Worm (Caenorhabditis elegans) whole organism, L4 larva: ENCODE results near the gene rsa-2.

ENCODE experiments used
- F37D6.2 ChIP-seq: sonication (generic microtip); optimal IDR thresholded peaks from 2 replicates; lab custom pipeline; 2016; ENCODE audit warnings: mild to moderate bottlenecking, missing genetic modification characterization, missing compliant biosample characterization
- R02D3.7 ChIP-seq: fragments of 150-350 bp; sonication (generic microtip); optimal IDR thresholded peaks from 3 replicates; lab custom pipeline; 2014; ENCODE audit warnings: missing biosample characterization, missing genetic modification characterization
- ZK337.2 ChIP-seq: fragments of 200-800 bp; sonication (Bioruptor generic); IDR thresholded peaks from 2 replicates; pipeline ENCODE4 v1.3.6; 2022; ENCODE audit warnings: missing genetic modification reagents, missing genetic modification characterization, missing compliant biosample characterization
- aha-1 ChIP-seq: fragments of 150-350 bp; peaks from one replicate; lab custom pipeline; 2014; ENCODE audit warnings: missing biosample characterization, missing genetic modification characterization
- arid-1 ChIP-seq: fragments of 200-800 bp; sonication (Bioruptor generic); conservative IDR thresholded peaks from 2 replicates; pipeline ENCODE4 v1.3.6; 2022; ENCODE audit warnings: missing genetic modification reagents, missing genetic modification characterization, missing compliant biosample characterization
- ceh-20 ChIP-seq: fragments of 200-800 bp; sonication (Bioruptor generic); IDR thresholded peaks from 2 replicates; pipeline ENCODE4 v1.3.6; 2022; ENCODE audit warnings: missing genetic modification reagents, missing genetic modification characterization, missing compliant biosample characterization
- ctbp-1 ChIP-seq: fragments of 200-800 bp; sonication (Bioruptor generic); IDR thresholded peaks from 2 replicates; pipeline ENCODE4 v1.3.6; 2022; ENCODE audit warnings: missing genetic modification reagents, missing genetic modification characterization, missing compliant biosample characterization
- daf-16 ChIP-seq, 3 experiments: sonication (generic microtip); optimal IDR thresholded peaks; 2 replicates each; lab custom pipeline; 2016 to 2017; ENCODE audit warnings: missing genetic modification characterization in 3 of 3, missing genetic modification reagents in 3 of 3, mild to moderate bottlenecking in 2 of 3, missing compliant biosample characterization in 2 of 3, missing biosample characterization in 1 of 3, moderate library complexity in 1 of 3
- daf-8 ChIP-seq: fragments of 200-800 bp; sonication (Bioruptor generic); IDR thresholded peaks from 2 replicates; pipeline ENCODE4 v1.3.6; 2022; ENCODE audit warnings: missing genetic modification characterization, missing compliant biosample characterization
- dmd-6 ChIP-seq: fragments of 200-800 bp; sonication (Bioruptor generic); IDR thresholded peaks from 2 replicates; pipeline ENCODE4 v1.3.6; 2022; ENCODE audit warnings: missing genetic modification reagents, missing genetic modification characterization, missing compliant biosample characterization
- dve-1 ChIP-seq: sonication (generic microtip); optimal IDR thresholded peaks from 2 replicates; lab custom pipeline; 2017; ENCODE audit warnings: antibody characterized with exemption, mild to moderate bottlenecking, missing genetic modification characterization, missing compliant biosample characterization; ENCODE audit not compliant: insufficient read depth
- egl-27 ChIP-seq: sonication (generic microtip); optimal IDR thresholded peaks from 3 replicates; lab custom pipeline; 2017; ENCODE audit warnings: missing biosample characterization, missing genetic modification reagents, missing genetic modification characterization
- gei-8 ChIP-seq: fragments of 200-800 bp; sonication (Bioruptor generic); optimal IDR thresholded peaks from 2 replicates; lab custom pipeline; 2018; ENCODE audit warnings: mild to moderate bottlenecking, missing genetic modification characterization, missing compliant biosample characterization
- hlh-11 ChIP-seq: fragments of 200-800 bp; sonication (Bioruptor generic); optimal IDR thresholded peaks from 2 replicates; lab custom pipeline; 2018; ENCODE audit warnings: mild to moderate bottlenecking, missing genetic modification characterization, missing compliant biosample characterization
- hlh-30 ChIP-seq: sonication (generic microtip); optimal IDR thresholded peaks from 2 replicates; lab custom pipeline; 2017; ENCODE audit warnings: antibody characterized with exemption, mild to moderate bottlenecking, missing genetic modification characterization, missing compliant biosample characterization; ENCODE audit not compliant: insufficient read depth
- lin-13 ChIP-seq: fragments of 150-350 bp; optimal IDR thresholded peaks from 2 replicates; lab custom pipeline; 2014; ENCODE audit warnings: missing biosample characterization, missing genetic modification reagents, missing genetic modification characterization
- lin-38 ChIP-seq: fragments of 200-800 bp; sonication (Bioruptor generic); IDR thresholded peaks from 2 replicates; pipeline ENCODE4 v1.3.6; 2022; ENCODE audit warnings: missing genetic modification reagents, missing genetic modification characterization, missing compliant biosample characterization
- lir-3 ChIP-seq: sonication (generic microtip); optimal IDR thresholded peaks from 2 replicates; lab custom pipeline; 2016; ENCODE audit warnings: mild to moderate bottlenecking, missing genetic modification characterization, missing compliant biosample characterization
- lsy-2 ChIP-seq, 2 experiments: fragments of 150-350 bp in 1 of 2; sonication (generic microtip) in 1 of 2; optimal IDR thresholded peaks; 2 replicates each; lab custom pipeline; 2014 to 2017; ENCODE audit warnings: missing biosample characterization in 2 of 2, missing genetic modification characterization in 2 of 2
- mdl-1 ChIP-seq, 2 experiments: fragments of 150-350 bp in 1 of 2; sonication (generic microtip) in 1 of 2; optimal IDR thresholded peaks; 2 replicates each; lab custom pipeline; 2014 to 2017; ENCODE audit warnings: missing biosample characterization in 2 of 2, missing genetic modification characterization in 2 of 2
- mdt-29 ChIP-seq: fragments of 200-800 bp; sonication (Bioruptor generic); IDR thresholded peaks from 2 replicates; pipeline ENCODE4 v1.3.6; 2022; ENCODE audit warnings: missing genetic modification reagents, missing genetic modification characterization, missing compliant biosample characterization
- mxl-3 ChIP-seq: fragments of 200-800 bp; sonication (Bioruptor generic); optimal IDR thresholded peaks from 2 replicates; lab custom pipeline; 2018; ENCODE audit warnings: mild to moderate bottlenecking, missing genetic modification characterization, missing compliant biosample characterization
- nhr-10 ChIP-seq: fragments of 150-350 bp; optimal IDR thresholded peaks from 2 replicates; lab custom pipeline; 2014; ENCODE audit warnings: missing biosample characterization, missing genetic modification characterization
- nhr-102 ChIP-seq: sonication (generic microtip); optimal IDR thresholded peaks from 2 replicates; lab custom pipeline; 2016; ENCODE audit warnings: mild to moderate bottlenecking, missing genetic modification characterization, moderate library complexity, missing compliant biosample characterization
- nhr-237 ChIP-seq: sonication (generic microtip); optimal IDR thresholded peaks from 2 replicates; lab custom pipeline; 2017; ENCODE audit warnings: missing biosample characterization, missing genetic modification characterization
- nhr-25 ChIP-seq: sonication (generic microtip); optimal IDR thresholded peaks from 2 replicates; lab custom pipeline; 2017; ENCODE audit warnings: missing genetic modification characterization, mild to moderate bottlenecking, missing compliant biosample characterization, antibody characterized with exemption, moderate library complexity, borderline replicate concordance; ENCODE audit not compliant: insufficient read depth
- nhr-28 ChIP-seq: fragments of 150-350 bp; optimal IDR thresholded peaks from 2 replicates; lab custom pipeline; 2014; ENCODE audit warnings: missing biosample characterization, missing genetic modification characterization
- nhr-42 ChIP-seq: fragments of 200-800 bp; sonication (Bioruptor generic); IDR thresholded peaks from 2 replicates; pipeline ENCODE4 v1.3.6; 2022; ENCODE audit warnings: missing genetic modification characterization, missing compliant biosample characterization
- nhr-48 ChIP-seq: sonication (generic microtip); optimal IDR thresholded peaks from 2 replicates; lab custom pipeline; 2016; ENCODE audit warnings: mild to moderate bottlenecking, missing genetic modification characterization, missing compliant biosample characterization
- nhr-6 ChIP-seq: fragments of 150-350 bp; optimal IDR thresholded peaks from 2 replicates; lab custom pipeline; 2014; ENCODE audit warnings: missing biosample characterization, missing genetic modification characterization
- nhr-77 ChIP-seq: fragments of 150-350 bp; optimal IDR thresholded peaks from 2 replicates; lab custom pipeline; 2014; ENCODE audit warnings: missing biosample characterization, missing genetic modification characterization
- php-3 ChIP-seq: fragments of 200-800 bp; sonication (Bioruptor generic); IDR thresholded peaks from 2 replicates; pipeline ENCODE4 v1.3.6; 2022; ENCODE audit warnings: missing genetic modification reagents, missing genetic modification characterization, missing compliant biosample characterization
- pqm-1 ChIP-seq: sonication (generic microtip); optimal IDR thresholded peaks from 2 replicates; lab custom pipeline; 2017; ENCODE audit warnings: missing biosample characterization, missing genetic modification characterization
- rbr-2 ChIP-seq: sonication (generic microtip); optimal IDR thresholded peaks from 2 replicates; lab custom pipeline; 2016; ENCODE audit warnings: missing genotype, missing genetic modification characterization, missing compliant biosample characterization
- set-16 ChIP-seq: fragments of 200-800 bp; sonication (Bioruptor generic); IDR thresholded peaks from 2 replicates; pipeline ENCODE4 v1.3.6; 2022; ENCODE audit warnings: missing genetic modification reagents, missing genetic modification characterization, missing compliant biosample characterization
- spr-1 ChIP-seq: sonication (generic microtip); optimal IDR thresholded peaks from 2 replicates; lab custom pipeline; 2016; ENCODE audit warnings: mild to moderate bottlenecking, missing genetic modification characterization, missing compliant biosample characterization
- tra-1 ChIP-seq: fragments of 200-800 bp; sonication (Bioruptor generic); IDR thresholded peaks from 2 replicates; pipeline ENCODE4 v1.3.6; 2022; ENCODE audit warnings: missing genetic modification reagents, missing genetic modification characterization, missing compliant biosample characterization
- unc-62 ChIP-seq, 3 experiments: fragments of 150-350 bp in 1 of 3; sonication (generic microtip); optimal IDR thresholded peaks in 2 of 3; peaks in 1 of 3; 1 replicate in 1 of 3; 2 replicates in 2 of 3; lab custom pipeline; 2014 to 2017; ENCODE audit warnings: missing biosample characterization in 3 of 3, missing genetic modification characterization in 3 of 3, missing genetic modification reagents in 3 of 3, missing genotype in 1 of 3
- zag-1 ChIP-seq: fragments of 150-350 bp; optimal IDR thresholded peaks from 2 replicates; lab custom pipeline; 2014; ENCODE audit warnings: missing biosample characterization, missing genetic modification characterization
- zip-2 ChIP-seq: fragments of 150-350 bp; optimal IDR thresholded peaks from 2 replicates; lab custom pipeline; 2014; ENCODE audit warnings: missing biosample characterization, missing genetic modification characterization
- ztf-11 ChIP-seq: fragments of 150-350 bp; optimal IDR thresholded peaks from 2 replicates; lab custom pipeline; 2014; ENCODE audit warnings: missing biosample characterization, missing genetic modification characterization

rsa-2 gene

ce11 chrIII:11054532-11055265, 8.6 kb upstream of the rsa-2 start (continued):
- TF ChIP-seq nhr-10 (tag; lab: Kevin White, UChicago) (no peak), daf-16 (GFP tag; optimal IDR thresholded peaks at IDR 0.05; lab: Kevin White, UChicago) (no peak), daf-16 (tag; optimal IDR thresholded peaks at IDR 0.05; lab: Kevin White, UChicago) (peak; percentile 52), aha-1 (peak; percentile 19), arid-1 (GFP tag; lab: Robert Waterston, UW) (0 out of 2 replicates have a peak, but pooled peaks have one; percentile 43), nhr-102 (tag; lab: Kevin White, UChicago) (peak; percentile 18), egl-27 (tag; lab: Kevin White, UChicago) (no peak), zip-2 (tag; lab: Kevin White, UChicago) (peak; percentile 21), lin-13 (peak; percentile 63), F37D6.2 (tag; lab: Kevin White, UChicago) (peak; percentile 50), mdl-1 (tag; optimal IDR thresholded peaks at IDR 0.05; lab: Kevin White, UChicago) (peak; percentile 31 to 81), R02D3.7 (tag; lab: Kevin White, UChicago) (no peak), dmd-6 (GFP tag; lab: Robert Waterston, UW) (peak; percentile 66), lsy-2 (tag; optimal IDR thresholded peaks at IDR 0.05; lab: Kevin White, UChicago) (peak in 1 of 2 experiments; percentile 67), ctbp-1 (GFP tag; lab: Robert Waterston, UW) (peak; percentile 70), lin-38 (GFP tag; lab: Robert Waterston, UW) (peak; percentile 52), nhr-25 (tag; lab: Kevin White, UChicago) (peak; percentile 82), gei-8 (GFP tag; lab: Kevin White, UChicago) (no peak), mdt-29 (GFP tag; lab: Robert Waterston, UW) (no peak), nhr-77 (tag; lab: Kevin White, UChicago) (peak; percentile 7), nhr-28 (peak; percentile 64), hlh-30 (tag; lab: Kevin White, UChicago) (peak; percentile 88), unc-62 (GFP tag; optimal IDR thresholded peaks at IDR 0.05 in 1 of 2; lab: Kevin White, UChicago) (peak in 1 of 2 experiments; percentile 83), unc-62 (tag; optimal IDR thresholded peaks at IDR 0.05; lab: Kevin White, UChicago) (no peak), rbr-2 (tag; lab: Kevin White, UChicago) (peak; percentile 82)

- TF ChIP-seq zag-1 (tag; lab: Kevin White, UChicago) (no peak), ztf-11 (tag; lab: Kevin White, UChicago) (no peak), set-16 (no peak), spr-1 (tag; lab: Kevin White, UChicago) (no peak), nhr-237 (no peak), gei-8 (GFP tag; lab: Kevin White, UChicago) (no peak), aha-1 (peak; percentile 26), nhr-6 (tag; lab: Kevin White, UChicago) (peak; percentile 47), daf-16 (GFP tag; optimal IDR thresholded peaks at IDR 0.05; lab: Kevin White, UChicago) (no peak), daf-16 (tag; optimal IDR thresholded peaks at IDR 0.05; lab: Kevin White, UChicago) (peak; percentile 72), hlh-11 (tag; lab: Kevin White, UChicago) (peak; percentile 61), nhr-77 (tag; lab: Kevin White, UChicago) (peak; percentile 58), lsy-2 (tag; optimal IDR thresholded peaks at IDR 0.05; lab: Kevin White, UChicago) (peak in 1 of 2 experiments; percentile 33), dve-1 (tag; lab: Kevin White, UChicago) (peak; percentile 82), ceh-20 (GFP tag; lab: Robert Waterston, UW) (no peak), tra-1 (GFP tag; lab: Robert Waterston, UW) (peak; percentile 50; the same call in 1 of the 2 replicates), dmd-6 (GFP tag; lab: Robert Waterston, UW) (peak; percentile 51), hlh-30 (tag; lab: Kevin White, UChicago) (peak; percentile 21), lir-3 (no peak), pqm-1 (peak; percentile 94), nhr-42 (GFP tag; lab: Robert Waterston, UW) (no peak), nhr-48 (tag; lab: Kevin White, UChicago) (peak; percentile 30), daf-8 (GFP tag; lab: Robert Waterston, UW) (no peak), php-3 (GFP tag; lab: Robert Waterston, UW) (peak; percentile 49; the same call in 1 of the 2 replicates), nhr-28 (peak; percentile 76), mdl-1 (tag; optimal IDR thresholded peaks at IDR 0.05; lab: Kevin White, UChicago) (peak in 1 of 2 experiments; percentile 24), mxl-3 (GFP tag; lab: Kevin White, UChicago) (no peak), ZK337.2 (GFP tag; lab: Robert Waterston, UW) (no peak)
- TF ChIP-seq, all 104 proteins: peak for 15
Measured at ce11 chrIII:11059775-11060174, 3.5 kb upstream of the rsa-2 start.
